Fruit fly (Drosophila melanogaster): ENCODE measurements around the gene hwt.
A peak's percentile ranks its signal among the peaks of the same experiment; 100 is the strongest.

hwt gene

DNA sequence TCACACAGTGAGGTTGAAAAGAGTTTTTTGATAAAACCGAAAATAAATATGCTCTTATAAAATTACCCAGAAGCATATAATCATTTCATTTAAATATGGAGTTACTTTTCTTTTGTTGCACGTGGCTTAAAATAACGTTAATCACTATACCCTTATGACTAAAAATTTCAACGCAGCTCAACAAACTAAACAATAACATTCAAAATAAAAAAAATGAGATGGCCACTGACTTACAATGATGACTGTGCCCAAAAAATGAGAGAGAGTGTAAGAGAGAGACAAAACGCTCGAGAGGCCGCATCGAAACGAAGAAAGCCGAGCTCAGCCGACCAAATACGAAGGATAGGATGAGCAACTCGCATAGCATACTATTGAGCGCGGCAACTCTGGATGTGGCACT lies 20.6 kb downstream of the hwt start (continued):
- no peak for TF ChIP-seq danr (GFP tag; IDR thresholded peaks at IDR 0.05)
- TF ChIP-seq Gug (GFP tag; IDR thresholded peaks at IDR 0.05) = no peak
- peak; percentile 26 for TF ChIP-seq Meics (GFP tag; optimal IDR thresholded peaks at IDR 0.05)
- TF ChIP-seq CG3995 (GFP tag; optimal IDR thresholded peaks at IDR 0.05) = no peak
- TF ChIP-seq Lim3 (GFP tag; IDR thresholded peaks at IDR 0.05) = no peak
- no peak for TF ChIP-seq usp (GFP tag; optimal IDR thresholded peaks at IDR 0.05)
- peak; percentile 29 for TF ChIP-seq Sox102F (GFP tag; optimal IDR thresholded peaks at IDR 0.05)
- TF ChIP-seq CG9727 (GFP tag; optimal IDR thresholded peaks at IDR 0.05) = no peak
- TF ChIP-seq CG30020 (tag; optimal IDR thresholded peaks at IDR 0.05) = no peak
- TF ChIP-seq CrebB (tag; optimal IDR thresholded peaks at IDR 0.05) = no peak
- no peak for TF ChIP-seq Lpt (GFP tag; optimal IDR thresholded peaks at IDR 0.05)
- no peak for TF ChIP-seq yki (optimal IDR thresholded peaks at IDR 0.05)
- no peak for TF ChIP-seq CG16815 (GFP tag; optimal IDR thresholded peaks at IDR 0.05)
- peak; percentile 6 for TF ChIP-seq CG10979 (tag; optimal IDR thresholded peaks at IDR 0.05)
- TF ChIP-seq hb (GFP tag; IDR thresholded peaks at IDR 0.05; ENCODE audit: partially characterized antibody) = no peak
- no peak for TF ChIP-seq fru (optimal IDR thresholded peaks at IDR 0.05)
- TF ChIP-seq CG30403 (GFP tag; optimal IDR thresholded peaks at IDR 0.05) = peak; percentile 30
- TF ChIP-seq ara (GFP tag; IDR thresholded peaks at IDR 0.05) = 0 out of 2 replicates have a peak, but pooled peaks have one; percentile 9
- no peak for TF ChIP-seq zfh1 (GFP tag; IDR thresholded peaks at IDR 0.05)
- TF ChIP-seq Oaz (GFP tag; IDR thresholded peaks at IDR 0.05) = no peak
- TF ChIP-seq Sry-δ (GFP tag; optimal IDR thresholded peaks at IDR 0.05) = no peak
- TF ChIP-seq MESR4 (GFP tag; optimal IDR thresholded peaks at IDR 0.05) = no peak
- no peak for TF ChIP-seq knrl (GFP tag; IDR thresholded peaks at IDR 0.05; ENCODE audit: partially characterized antibody)
- TF ChIP-seq CG4404 (GFP tag; IDR thresholded peaks at IDR 0.05) = no peak
- TF ChIP-seq H2.0 (GFP tag; IDR thresholded peaks at IDR 0.05) = no peak
- no peak for TF ChIP-seq toy (GFP tag; IDR thresholded peaks at IDR 0.05)
- TF ChIP-seq HmgD (GFP tag; optimal IDR thresholded peaks at IDR 0.05) = no peak
- TF ChIP-seq gro (GFP tag; optimal IDR thresholded peaks at IDR 0.05) = no peak
- TF ChIP-seq CG3726 (GFP tag; IDR thresholded peaks at IDR 0.05) = no peak
- peak; percentile 46 for TF ChIP-seq CG17385 (GFP tag; optimal IDR thresholded peaks at IDR 0.05)
- TF ChIP-seq ac (GFP tag; optimal IDR thresholded peaks at IDR 0.05) = no peak
- TF ChIP-seq CG12391 (tag; optimal IDR thresholded peaks at IDR 0.05) = no peak
- no peak for TF ChIP-seq Hmx (GFP tag; optimal IDR thresholded peaks at IDR 0.05)
- no peak for TF ChIP-seq repo (GFP tag; optimal IDR thresholded peaks at IDR 0.05)
- TF ChIP-seq NFAT (GFP tag; IDR thresholded peaks at IDR 0.05) = no peak
- TF ChIP-seq Eip74EF (GFP tag; optimal IDR thresholded peaks at IDR 0.05) = no peak
- TF ChIP-seq D19A (tag; optimal IDR thresholded peaks at IDR 0.05) = peak; percentile 45
- TF ChIP-seq dm (GFP tag; optimal IDR thresholded peaks at IDR 0.05) = no peak
- no peak for TF ChIP-seq Six4 (GFP tag; optimal IDR thresholded peaks at IDR 0.05)
- no peak for TF ChIP-seq schlank (tag; optimal IDR thresholded peaks at IDR 0.05)
- no peak for TF ChIP-seq CG1024 (GFP tag; IDR thresholded peaks at IDR 0.05)
- TF ChIP-seq CG8388 (GFP tag; optimal IDR thresholded peaks at IDR 0.05) = peak; percentile 100
- TF ChIP-seq CG14050 (GFP tag; IDR thresholded peaks at IDR 0.05) = no peak
- no peak for TF ChIP-seq lola (GFP tag; optimal IDR thresholded peaks at IDR 0.05)
- TF ChIP-seq CG6765 (GFP tag; optimal IDR thresholded peaks at IDR 0.05) = no peak
- TF ChIP-seq TFAM (GFP tag; optimal IDR thresholded peaks at IDR 0.05) = no peak
- TF ChIP-seq crol (GFP tag; IDR thresholded peaks at IDR 0.05) = no peak
- TF ChIP-seq Drgx (GFP tag; IDR thresholded peaks at IDR 0.05) = no peak
- no peak for TF ChIP-seq insv (GFP tag; optimal IDR thresholded peaks at IDR 0.05)
- TF ChIP-seq sc (optimal IDR thresholded peaks at IDR 0.05) = no peak
- TF ChIP-seq sc (GFP tag; optimal IDR thresholded peaks at IDR 0.05) = no peak
- no peak for TF ChIP-seq Tbp (GFP tag; optimal IDR thresholded peaks at IDR 0.05)
- TF ChIP-seq nerfin-2 (GFP tag; IDR thresholded peaks at IDR 0.05; ENCODE audit: partially characterized antibody) = no peak
- TF ChIP-seq CG33557 (GFP tag; optimal IDR thresholded peaks at IDR 0.05) = no peak
